Worm (Caenorhabditis elegans) whole organism, L1 larva: Measurements from ENCODE around the gene C52G5.2.

Experiments
- C04F5.9 ChIP-seq: sonication (generic microtip); optimal IDR thresholded peaks from 2 replicates; lab custom pipeline; 2016; ENCODE audit warnings: missing genetic modification characterization, missing compliant biosample characterization
- C16A3.4 ChIP-seq: fragments of 150-350 bp; optimal IDR thresholded peaks from 2 replicates; lab custom pipeline; 2014; ENCODE audit warnings: missing biosample characterization, missing genetic modification characterization
- Y116A8C.19 ChIP-seq: sonication (generic microtip); optimal IDR thresholded peaks from 2 replicates; lab custom pipeline; 2016; ENCODE audit warnings: missing compliant biosample characterization, missing genetic modification characterization, borderline replicate concordance
- alr-1 ChIP-seq: fragments of 200-800 bp; sonication (Bioruptor generic); optimal IDR thresholded peaks from 2 replicates; lab custom pipeline; 2018; ENCODE audit warnings: borderline replicate concordance, mild to moderate bottlenecking, missing genetic modification characterization, missing compliant biosample characterization
- ceh-82 ChIP-seq, 3 experiments: fragments of 150-350 bp in 1 of 3; sonication (generic microtip) in 2 of 3; optimal IDR thresholded peaks; 2 replicates each; lab custom pipeline; 2014 to 2017; ENCODE audit warnings: missing biosample characterization in 3 of 3, missing genetic modification characterization in 3 of 3
- ces-1 ChIP-seq: fragments of 150-350 bp; optimal IDR thresholded peaks from 2 replicates; lab custom pipeline; 2014; ENCODE audit warnings: missing biosample characterization, missing genetic modification reagents, missing genetic modification characterization
- dsc-1 ChIP-seq: sonication (generic microtip); optimal IDR thresholded peaks from 2 replicates; lab custom pipeline; 2016; ENCODE audit warnings: mild to moderate bottlenecking, missing genetic modification characterization, missing compliant biosample characterization
- efl-3 ChIP-seq: fragments of 200-800 bp; sonication (Bioruptor generic); optimal IDR thresholded peaks from 2 replicates; lab custom pipeline; 2018; ENCODE audit warnings: mild to moderate bottlenecking, missing genetic modification characterization, missing compliant biosample characterization
- egl-13 ChIP-seq: sonication (generic microtip); optimal IDR thresholded peaks from 2 replicates; lab custom pipeline; 2016; ENCODE audit warnings: missing genotype, missing genetic modification reagents, missing genetic modification characterization, missing compliant biosample characterization
- egl-27 ChIP-seq, 2 experiments: fragments of 150-350 bp in 1 of 2; sonication (generic microtip); optimal IDR thresholded peaks; 3 replicates each; lab custom pipeline; 2017 to 2018; ENCODE audit warnings: missing biosample characterization in 2 of 2, missing genetic modification characterization in 2 of 2, missing genetic modification reagents in 2 of 2
- elt-2 ChIP-seq: sonication (generic microtip); optimal IDR thresholded peaks from 2 replicates; lab custom pipeline; 2016; ENCODE audit warnings: missing genetic modification characterization, mild to moderate bottlenecking, inconsistent platforms, missing compliant biosample characterization, missing genetic modification reagents
- elt-3 ChIP-seq, 6 experiments: fragments of 150-350 bp in 1 of 6; sonication (generic microtip); optimal IDR thresholded peaks; 2 replicates each; lab custom pipeline; 2017 to 2018; ENCODE audit warnings: missing biosample characterization in 6 of 6, missing genetic modification characterization in 6 of 6, inconsistent platforms in 1 of 6
- ets-5 ChIP-seq: fragments of 200-800 bp; sonication (Bioruptor generic); IDR thresholded peaks from 2 replicates; pipeline ENCODE4 v1.3.6; 2022; ENCODE audit warnings: missing genetic modification characterization, missing compliant biosample characterization
- fkh-4 ChIP-seq: sonication (generic microtip); optimal IDR thresholded peaks from 2 replicates; lab custom pipeline; 2016; ENCODE audit warnings: missing compliant biosample characterization, missing genetic modification characterization, borderline replicate concordance
- fkh-8 ChIP-seq: sonication (generic microtip); optimal IDR thresholded peaks from 2 replicates; lab custom pipeline; 2016; ENCODE audit warnings: mild to moderate bottlenecking, missing genetic modification characterization, missing compliant biosample characterization
- fos-1 ChIP-seq: fragments of 150-350 bp; optimal IDR thresholded peaks from 2 replicates; lab custom pipeline; 2014; ENCODE audit warnings: missing biosample characterization, missing genetic modification characterization
- grh-1 ChIP-seq: fragments of 200-800 bp; sonication (Bioruptor generic); IDR thresholded peaks from 2 replicates; pipeline ENCODE4 v1.3.6; 2022; ENCODE audit warnings: missing genetic modification reagents, missing genetic modification characterization, missing compliant biosample characterization
- hlh-17 ChIP-seq: fragments of 200-800 bp; sonication (Bioruptor generic); optimal IDR thresholded peaks from 2 replicates; lab custom pipeline; 2018; ENCODE audit warnings: missing genetic modification characterization, mild to moderate bottlenecking, missing compliant biosample characterization, moderate library complexity, borderline replicate concordance
- hlh-4 ChIP-seq: sonication (generic microtip); optimal IDR thresholded peaks from 2 replicates; lab custom pipeline; 2016; ENCODE audit warnings: mild to moderate bottlenecking, missing genetic modification characterization, missing compliant biosample characterization
- hpl-2 ChIP-seq: fragments of 150-350 bp; optimal IDR thresholded peaks from 2 replicates; lab custom pipeline; 2014; ENCODE audit warnings: missing biosample characterization, missing genetic modification reagents, missing genetic modification characterization
- irx-1 ChIP-seq: sonication (generic microtip); optimal IDR thresholded peaks from 2 replicates; lab custom pipeline; 2016; ENCODE audit warnings: missing genetic modification characterization, missing compliant biosample characterization
- isw-1 ChIP-seq: fragments of 200-800 bp; sonication (Bioruptor generic); IDR thresholded peaks from 2 replicates; pipeline ENCODE4 v1.3.6; 2022; ENCODE audit warnings: missing genetic modification characterization, missing compliant biosample characterization
- jun-1 ChIP-seq: fragments of 150-350 bp; optimal IDR thresholded peaks from 2 replicates; lab custom pipeline; 2014; ENCODE audit warnings: missing biosample characterization, missing genetic modification reagents, missing genetic modification characterization
- lin-13 ChIP-seq: fragments of 150-350 bp; optimal IDR thresholded peaks from 2 replicates; lab custom pipeline; 2014; ENCODE audit warnings: missing biosample characterization, missing genetic modification reagents, missing genetic modification characterization
- lin-15B ChIP-seq: fragments of 150-350 bp; sonication (generic microtip); optimal IDR thresholded peaks from 3 replicates; lab custom pipeline; 2014; ENCODE audit warnings: missing biosample characterization, missing genetic modification characterization
- lir-3 ChIP-seq: sonication (generic microtip); optimal IDR thresholded peaks from 2 replicates; lab custom pipeline; 2016; ENCODE audit warnings: mild to moderate bottlenecking, missing genetic modification characterization, moderate library complexity, missing compliant biosample characterization; ENCODE audit not compliant: poor library complexity
- lsy-2 ChIP-seq, 2 experiments: fragments of 150-350 bp; optimal IDR thresholded peaks; 2 replicates each; lab custom pipeline; 2014; ENCODE audit warnings: missing biosample characterization in 2 of 2, missing genetic modification characterization in 2 of 2
- mab-9 ChIP-seq: fragments of 200-800 bp; sonication (Bioruptor generic); IDR thresholded peaks from 2 replicates; pipeline ENCODE4 v1.3.6; 2022; ENCODE audit warnings: missing genetic modification reagents, missing genetic modification characterization, missing compliant biosample characterization
- mef-2 ChIP-seq: fragments of 150-350 bp; optimal IDR thresholded peaks from 2 replicates; lab custom pipeline; 2014; ENCODE audit warnings: missing biosample characterization, missing genetic modification characterization
- mep-1 ChIP-seq: fragments of 150-350 bp; optimal IDR thresholded peaks from 2 replicates; lab custom pipeline; 2014; ENCODE audit warnings: missing biosample characterization, missing genetic modification characterization
- nhr-11 ChIP-seq: fragments of 150-350 bp; optimal IDR thresholded peaks from 2 replicates; lab custom pipeline; 2014; ENCODE audit warnings: missing biosample characterization, missing genetic modification characterization
- nhr-19 ChIP-seq: fragments of 200-800 bp; sonication (Bioruptor generic); conservative IDR thresholded peaks from 2 replicates; pipeline ENCODE4 v1.3.6; 2022; ENCODE audit warnings: missing genetic modification characterization, missing compliant biosample characterization
- nhr-20 ChIP-seq: sonication (generic microtip); optimal IDR thresholded peaks from 2 replicates; lab custom pipeline; 2016; ENCODE audit warnings: mild to moderate bottlenecking, missing genetic modification characterization, missing compliant biosample characterization
- nhr-237 ChIP-seq: fragments of 150-350 bp; optimal IDR thresholded peaks from 2 replicates; lab custom pipeline; 2014; ENCODE audit warnings: missing biosample characterization, missing genetic modification characterization
- nhr-28 ChIP-seq: fragments of 150-350 bp; optimal IDR thresholded peaks from 2 replicates; lab custom pipeline; 2014; ENCODE audit warnings: missing biosample characterization, missing genetic modification characterization
- nhr-71 ChIP-seq: sonication (generic microtip); optimal IDR thresholded peaks from 2 replicates; lab custom pipeline; 2016; ENCODE audit warnings: mild to moderate bottlenecking, missing genetic modification characterization, moderate library complexity, missing compliant biosample characterization
- nhr-76 ChIP-seq: sonication (generic microtip); optimal IDR thresholded peaks from 2 replicates; lab custom pipeline; 2017; ENCODE audit warnings: missing biosample characterization, missing genetic modification characterization
- nhr-77 ChIP-seq: fragments of 150-350 bp; optimal IDR thresholded peaks from 2 replicates; lab custom pipeline; 2014; ENCODE audit warnings: missing biosample characterization, missing genetic modification characterization
- nhr-85 ChIP-seq: sonication (generic microtip); peaks from one replicate; lab custom pipeline; 2016; ENCODE audit warnings: missing genetic modification characterization, inconsistent platforms, missing compliant biosample characterization
- pag-3 ChIP-seq: sonication (generic microtip); optimal IDR thresholded peaks from 2 replicates; lab custom pipeline; 2017; ENCODE audit warnings: missing genetic modification characterization, mild to moderate bottlenecking, missing compliant biosample characterization, antibody characterized with exemption, borderline replicate concordance; ENCODE audit not compliant: insufficient read depth
- rnt-1 ChIP-seq: sonication (generic microtip); optimal IDR thresholded peaks from 2 replicates; lab custom pipeline; 2016; ENCODE audit warnings: mild to moderate bottlenecking, missing genetic modification characterization, moderate library complexity, missing compliant biosample characterization
- skn-1 ChIP-seq: fragments of 150-350 bp; optimal IDR thresholded peaks from 2 replicates; lab custom pipeline; 2014; ENCODE audit warnings: missing biosample characterization, missing genetic modification characterization
- snu-23 ChIP-seq: sonication (generic microtip); optimal IDR thresholded peaks from 2 replicates; lab custom pipeline; 2016; ENCODE audit warnings: missing genetic modification characterization, missing compliant biosample characterization
- sox-4 ChIP-seq: sonication (generic microtip); optimal IDR thresholded peaks from 2 replicates; lab custom pipeline; 2016; ENCODE audit warnings: missing genetic modification characterization, missing compliant biosample characterization
- sptf-1 ChIP-seq: fragments of 150-350 bp; optimal IDR thresholded peaks from 2 replicates; lab custom pipeline; 2014; ENCODE audit warnings: missing biosample characterization, missing genetic modification characterization
- swsn-7 ChIP-seq: sonication (generic microtip); optimal IDR thresholded peaks from 2 replicates; lab custom pipeline; 2016; ENCODE audit warnings: missing genetic modification characterization, missing compliant biosample characterization
- tbx-2 ChIP-seq: sonication (generic microtip); optimal IDR thresholded peaks from 2 replicates; lab custom pipeline; 2016; ENCODE audit warnings: missing genetic modification characterization, missing compliant biosample characterization
- tlp-1 ChIP-seq: fragments of 150-350 bp; optimal IDR thresholded peaks from 2 replicates; lab custom pipeline; 2014; ENCODE audit warnings: missing biosample characterization, missing genetic modification characterization
- unc-130 ChIP-seq: fragments of 150-350 bp; optimal IDR thresholded peaks from 2 replicates; lab custom pipeline; 2017; ENCODE audit warnings: missing biosample characterization, missing genetic modification characterization, inconsistent platforms
- unc-30 ChIP-seq: sonication (generic microtip); optimal IDR thresholded peaks from 2 replicates; lab custom pipeline; 2017; ENCODE audit warnings: missing biosample characterization, missing genetic modification characterization
- vab-15 ChIP-seq: sonication (generic microtip); optimal IDR thresholded peaks from 2 replicates; lab custom pipeline; 2017; ENCODE audit warnings: missing genotype, mild to moderate bottlenecking, missing genetic modification characterization, missing compliant biosample characterization
- zip-4 ChIP-seq: fragments of 200-800 bp; sonication (Bioruptor generic); optimal IDR thresholded peaks from 2 replicates; lab custom pipeline; 2018; ENCODE audit warnings: mild to moderate bottlenecking, missing genetic modification characterization, moderate library complexity, missing compliant biosample characterization

Gene C52G5.2

DNA sequence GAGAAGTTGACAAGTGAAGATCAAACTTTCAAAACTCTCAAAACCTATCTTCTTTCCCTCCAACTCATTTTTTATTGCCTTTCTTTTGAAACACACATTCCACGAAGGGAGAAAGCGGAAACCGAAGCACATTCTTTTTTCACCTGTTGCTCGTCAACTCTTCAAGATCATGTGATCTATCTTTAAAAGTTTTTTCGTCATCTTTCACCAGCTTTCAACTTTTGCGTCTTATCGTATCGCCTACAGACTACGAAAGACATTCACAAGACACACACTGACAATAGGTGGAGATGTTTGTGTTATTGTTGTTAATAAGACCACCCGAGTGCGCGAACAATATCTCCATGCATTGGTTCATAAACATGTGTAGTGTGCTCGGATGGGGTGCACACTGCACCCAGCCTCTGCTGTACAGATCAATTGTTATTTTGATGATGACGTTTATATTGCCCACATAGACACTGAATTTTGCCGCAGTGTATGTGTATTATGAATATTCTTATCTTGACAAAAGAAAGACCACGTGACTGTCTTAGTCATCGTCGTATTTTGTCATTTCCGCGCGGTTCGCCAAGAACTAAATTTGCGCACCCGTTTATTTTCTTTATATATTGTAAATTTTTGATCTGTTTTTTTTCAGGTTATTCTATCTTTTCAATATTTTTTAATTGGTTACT lies 30.7 kb downstream of the C52G5.2 start (continued):
- TF ChIP-seq swsn-7 (tag; lab: Kevin White, UChicago) (peak; percentile 32), skn-1 (tag; lab: Kevin White, UChicago) (no peak), tlp-1 (tag; lab: Kevin White, UChicago) (no peak), hpl-2 (no peak), lin-13 (GFP tag; lab: Kevin White, UChicago) (no peak), hlh-17 (GFP tag; lab: Kevin White, UChicago) (no peak), elt-2 (tag; lab: Kevin White, UChicago) (peak; percentile 70), sptf-1 (tag; lab: Kevin White, UChicago) (no peak), alr-1 (tag; lab: Kevin White, UChicago) (no peak), unc-130 (no peak), fkh-4 (tag; lab: Kevin White, UChicago) (no peak), C16A3.4 (no peak), dsc-1 (tag; lab: Kevin White, UChicago) (peak; percentile 12), rnt-1 (peak; percentile 87), ceh-82 (tag; optimal IDR thresholded peaks at IDR 0.05; lab: Kevin White, UChicago) (peak in 1 of 3 experiments; percentile 22), irx-1 (tag; lab: Kevin White, UChicago) (peak; percentile 16), elt-3 (tag; optimal IDR thresholded peaks at IDR 0.05; lab: Kevin White, UChicago) (no peak), unc-30 (no peak), Y116A8C.19 (tag; lab: Kevin White, UChicago) (no peak), zip-4 (GFP tag; lab: Kevin White, UChicago) (no peak), egl-13 (tag; lab: Kevin White, UChicago) (no peak), mab-9 (GFP tag; lab: Robert Waterston, UW) (no peak), nhr-71 (tag; lab: Kevin White, UChicago) (peak; percentile 93), mef-2 (tag; lab: Kevin White, UChicago) (no peak), nhr-237 (tag; lab: Kevin White, UChicago) (no peak), nhr-28 (no peak), pag-3 (tag; lab: Kevin White, UChicago) (no peak), jun-1 (tag; lab: Kevin White, UChicago) (no peak), vab-15 (tag; lab: Kevin White, UChicago) (no peak), tbx-2 (tag; lab: Kevin White, UChicago) (peak; percentile 38), fkh-8 (tag; lab: Kevin White, UChicago) (no peak), fos-1 (tag; lab: Kevin White, UChicago) (no peak), grh-1 (GFP tag; lab: Robert Waterston, UW) (no peak), snu-23 (peak; percentile 47), nhr-77 (tag; lab: Kevin White, UChicago) (peak; percentile 15), lir-3 (tag; lab: Kevin White, UChicago) (peak; percentile 20), ets-5 (GFP tag; lab: Robert Waterston, UW) (no peak), efl-3 (GFP tag; lab: Kevin White, UChicago) (no peak), hlh-4 (no peak), mep-1 (tag; lab: Kevin White, UChicago) (peak; percentile 4), sox-4 (tag; lab: Kevin White, UChicago) (no peak), nhr-11 (tag; lab: Kevin White, UChicago) (peak; percentile 46), nhr-85 (tag; lab: Kevin White, UChicago) (peak; percentile 59), lin-15B (tag; lab: Kevin White, UChicago) (no peak), ces-1 (GFP tag; lab: Kevin White, UChicago) (no peak), egl-27 (tag; optimal IDR thresholded peaks at IDR 0.05; lab: Kevin White, UChicago) (no peak), nhr-76 (no peak), nhr-20 (peak; percentile 58), C04F5.9 (tag; lab: Kevin White, UChicago) (no peak), nhr-19 (GFP tag; lab: Robert Waterston, UW) (peak; percentile 76), isw-1 (GFP tag; lab: Robert Waterston, UW) (no peak), lsy-2 (tag; optimal IDR thresholded peaks at IDR 0.05; lab: Kevin White, UChicago) (peak; percentile 44 to 49)
